Worm (Caenorhabditis elegans): Measurements from ENCODE around the gene T25B9.2.

- TF ChIP-seq him-1 (tag; optimal IDR thresholded peaks at IDR 0.05) (no peak), dao-5 (tag; optimal IDR thresholded peaks at IDR 0.05) (no peak), W03F9.2 (tag; optimal IDR thresholded peaks at IDR 0.05) (no peak)
Measured at ce11 chrIV:10778582-10778981, 26.9 kb upstream of the T25B9.2 start.
